Worm (Caenorhabditis elegans) whole organism, L4 larva: ENCODE data around the gene B0222.5.

ENCODE experiments used
- D1046.2 ChIP-seq: fragments of 200-800 bp; sonication (Bioruptor generic); IDR thresholded peaks from 2 replicates; pipeline ENCODE4 v1.3.6; 2022; ENCODE audit warnings: missing genetic modification characterization, missing compliant biosample characterization
- F37D6.2 ChIP-seq: sonication (generic microtip); optimal IDR thresholded peaks from 2 replicates; lab custom pipeline; 2016; ENCODE audit warnings: mild to moderate bottlenecking, missing genetic modification characterization, missing compliant biosample characterization
- Y48G9A.11 ChIP-seq: fragments of 200-800 bp; sonication (Bioruptor generic); IDR thresholded peaks from 2 replicates; pipeline ENCODE4 v1.3.6; 2022; ENCODE audit warnings: missing genetic modification reagents, missing genetic modification characterization, missing compliant biosample characterization
- Y75B8A.6 ChIP-seq: fragments of 200-800 bp; sonication (Bioruptor generic); IDR thresholded peaks from 2 replicates; pipeline ENCODE4 v1.3.6; 2022; ENCODE audit warnings: missing genetic modification reagents, missing genetic modification characterization, missing compliant biosample characterization
- aha-1 ChIP-seq: fragments of 150-350 bp; peaks from one replicate; lab custom pipeline; 2014; ENCODE audit warnings: missing biosample characterization, missing genetic modification characterization
- aly-2 ChIP-seq: sonication (generic microtip); optimal IDR thresholded peaks from 2 replicates; lab custom pipeline; 2018; ENCODE audit warnings: missing biosample characterization, missing genetic modification characterization
- ama-1 ChIP-seq: fragments of 150-350 bp; optimal IDR thresholded peaks from 2 replicates; lab custom pipeline; 2014; ENCODE audit warnings: inconsistent platforms, mixed read lengths
- arid-1 ChIP-seq: fragments of 200-800 bp; sonication (Bioruptor generic); conservative IDR thresholded peaks from 2 replicates; pipeline ENCODE4 v1.3.6; 2022; ENCODE audit warnings: missing genetic modification reagents, missing genetic modification characterization, missing compliant biosample characterization
- attf-4 ChIP-seq: sonication (generic microtip); optimal IDR thresholded peaks from 3 replicates; lab custom pipeline; 2017; ENCODE audit warnings: missing biosample characterization, missing genetic modification characterization
- ceh-20 ChIP-seq: fragments of 200-800 bp; sonication (Bioruptor generic); IDR thresholded peaks from 2 replicates; pipeline ENCODE4 v1.3.6; 2022; ENCODE audit warnings: missing genetic modification reagents, missing genetic modification characterization, missing compliant biosample characterization
- ceh-28 ChIP-seq: fragments of 150-350 bp; optimal IDR thresholded peaks from 2 replicates; lab custom pipeline; 2014; ENCODE audit warnings: missing biosample characterization, missing genetic modification reagents, missing genetic modification characterization
- ceh-62 ChIP-seq: sonication (generic microtip); optimal IDR thresholded peaks from 2 replicates; lab custom pipeline; 2017; ENCODE audit warnings: missing biosample characterization, missing genetic modification characterization
- ces-1 ChIP-seq: fragments of 150-350 bp; sonication (generic microtip); optimal IDR thresholded peaks from 4 replicates; lab custom pipeline; 2014; ENCODE audit warnings: missing biosample characterization, missing genetic modification reagents, missing genetic modification characterization
- cey-2 ChIP-seq: sonication (generic microtip); optimal IDR thresholded peaks from 3 replicates; lab custom pipeline; 2017; ENCODE audit warnings: missing genetic modification characterization, mild to moderate bottlenecking, missing compliant biosample characterization, antibody characterized with exemption, borderline replicate concordance; ENCODE audit not compliant: insufficient read depth
- daf-12 ChIP-seq: fragments of 150-350 bp; optimal IDR thresholded peaks from 2 replicates; lab custom pipeline; 2014; ENCODE audit warnings: missing biosample characterization, missing genetic modification reagents, missing genetic modification characterization
- daf-16 ChIP-seq, 3 experiments: sonication (generic microtip); optimal IDR thresholded peaks; 2 replicates each; lab custom pipeline; 2016 to 2017; ENCODE audit warnings: missing genetic modification characterization in 3 of 3, missing genetic modification reagents in 3 of 3, mild to moderate bottlenecking in 2 of 3, missing compliant biosample characterization in 2 of 3, missing biosample characterization in 1 of 3, moderate library complexity in 1 of 3
- daf-19 ChIP-seq: fragments of 200-800 bp; sonication (Bioruptor generic); conservative IDR thresholded peaks from 2 replicates; pipeline ENCODE4 v1.3.6; 2022; ENCODE audit warnings: missing genetic modification characterization, missing compliant biosample characterization
- dve-1 ChIP-seq: sonication (generic microtip); optimal IDR thresholded peaks from 2 replicates; lab custom pipeline; 2017; ENCODE audit warnings: antibody characterized with exemption, mild to moderate bottlenecking, missing genetic modification characterization, missing compliant biosample characterization; ENCODE audit not compliant: insufficient read depth
- egl-27 ChIP-seq: sonication (generic microtip); optimal IDR thresholded peaks from 3 replicates; lab custom pipeline; 2017; ENCODE audit warnings: missing biosample characterization, missing genetic modification reagents, missing genetic modification characterization
- egl-43 ChIP-seq: fragments of 200-800 bp; sonication (Bioruptor generic); IDR thresholded peaks from 2 replicates; pipeline ENCODE4 v1.3.6; 2022; ENCODE audit warnings: missing genetic modification reagents, missing genetic modification characterization, missing compliant biosample characterization
- fkh-10 ChIP-seq: fragments of 150-350 bp; optimal IDR thresholded peaks from 2 replicates; lab custom pipeline; 2014; ENCODE audit warnings: missing biosample characterization, missing genetic modification reagents, missing genetic modification characterization
- fos-1 ChIP-seq: fragments of 150-350 bp; optimal IDR thresholded peaks from 2 replicates; lab custom pipeline; 2014; ENCODE audit warnings: missing biosample characterization, missing genetic modification characterization
- gei-8 ChIP-seq: fragments of 200-800 bp; sonication (Bioruptor generic); optimal IDR thresholded peaks from 2 replicates; lab custom pipeline; 2018; ENCODE audit warnings: mild to moderate bottlenecking, missing genetic modification characterization, missing compliant biosample characterization
- hif-1 ChIP-seq, 2 experiments: sonication (generic microtip); optimal IDR thresholded peaks; 2 replicates each; lab custom pipeline; 2016 to 2017; ENCODE audit warnings: missing compliant biosample characterization in 2 of 2, missing genetic modification characterization in 2 of 2, missing genetic modification reagents in 2 of 2, missing genotype in 2 of 2, mild to moderate bottlenecking in 1 of 2
- lim-7 ChIP-seq: fragments of 200-800 bp; sonication (Bioruptor generic); IDR thresholded peaks from 2 replicates; pipeline ENCODE4 v1.3.6; 2022; ENCODE audit warnings: missing genetic modification characterization, missing compliant biosample characterization
- lin-13 ChIP-seq: fragments of 150-350 bp; optimal IDR thresholded peaks from 2 replicates; lab custom pipeline; 2014; ENCODE audit warnings: missing biosample characterization, missing genetic modification reagents, missing genetic modification characterization
- lin-15B ChIP-seq: fragments of 150-350 bp; sonication (generic microtip); optimal IDR thresholded peaks from 3 replicates; lab custom pipeline; 2014; ENCODE audit warnings: missing biosample characterization, missing genetic modification characterization
- lin-29 ChIP-seq: fragments of 200-800 bp; sonication (Bioruptor generic); IDR thresholded peaks from 2 replicates; pipeline ENCODE4 v1.3.6; 2022; ENCODE audit warnings: missing genetic modification reagents, missing genetic modification characterization, missing compliant biosample characterization
- lin-39 ChIP-seq: fragments of 150-350 bp; optimal IDR thresholded peaks from 2 replicates; lab custom pipeline; 2014; ENCODE audit warnings: missing biosample characterization, missing genetic modification reagents, missing genetic modification characterization
- lir-3 ChIP-seq: sonication (generic microtip); optimal IDR thresholded peaks from 2 replicates; lab custom pipeline; 2016; ENCODE audit warnings: mild to moderate bottlenecking, missing genetic modification characterization, missing compliant biosample characterization
- mes-2 ChIP-seq: sonication (generic microtip); optimal IDR thresholded peaks from 2 replicates; lab custom pipeline; 2016; ENCODE audit warnings: missing genotype, mild to moderate bottlenecking, missing genetic modification characterization, missing compliant biosample characterization; ENCODE audit not compliant: poor library complexity, severe bottlenecking
- mxl-2 ChIP-seq: fragments of 200-800 bp; sonication (Bioruptor generic); conservative IDR thresholded peaks from 2 replicates; pipeline ENCODE4 v1.3.6; 2022; ENCODE audit warnings: missing genetic modification reagents, missing genetic modification characterization, missing compliant biosample characterization
- nhr-102 ChIP-seq: sonication (generic microtip); optimal IDR thresholded peaks from 2 replicates; lab custom pipeline; 2016; ENCODE audit warnings: mild to moderate bottlenecking, missing genetic modification characterization, moderate library complexity, missing compliant biosample characterization
- nhr-25 ChIP-seq: sonication (generic microtip); optimal IDR thresholded peaks from 2 replicates; lab custom pipeline; 2017; ENCODE audit warnings: missing genetic modification characterization, mild to moderate bottlenecking, missing compliant biosample characterization, antibody characterized with exemption, moderate library complexity, borderline replicate concordance; ENCODE audit not compliant: insufficient read depth
- nhr-42 ChIP-seq: fragments of 200-800 bp; sonication (Bioruptor generic); IDR thresholded peaks from 2 replicates; pipeline ENCODE4 v1.3.6; 2022; ENCODE audit warnings: missing genetic modification characterization, missing compliant biosample characterization
- nhr-6 ChIP-seq: fragments of 150-350 bp; optimal IDR thresholded peaks from 2 replicates; lab custom pipeline; 2014; ENCODE audit warnings: missing biosample characterization, missing genetic modification characterization
- nhr-76 ChIP-seq: fragments of 150-350 bp; optimal IDR thresholded peaks from 2 replicates; lab custom pipeline; 2014; ENCODE audit warnings: missing biosample characterization, missing genetic modification characterization
- nhr-77 ChIP-seq: fragments of 150-350 bp; optimal IDR thresholded peaks from 2 replicates; lab custom pipeline; 2014; ENCODE audit warnings: missing biosample characterization, missing genetic modification characterization
- pqm-1 ChIP-seq: sonication (generic microtip); optimal IDR thresholded peaks from 2 replicates; lab custom pipeline; 2017; ENCODE audit warnings: missing biosample characterization, missing genetic modification characterization
- rbr-2 ChIP-seq: sonication (generic microtip); optimal IDR thresholded peaks from 2 replicates; lab custom pipeline; 2016; ENCODE audit warnings: missing genotype, missing genetic modification characterization, missing compliant biosample characterization
- set-16 ChIP-seq: fragments of 200-800 bp; sonication (Bioruptor generic); IDR thresholded peaks from 2 replicates; pipeline ENCODE4 v1.3.6; 2022; ENCODE audit warnings: missing genetic modification reagents, missing genetic modification characterization, missing compliant biosample characterization
- snpc-4 ChIP-seq: fragments of 150-350 bp; optimal IDR thresholded peaks from 2 replicates; lab custom pipeline; 2014; ENCODE audit warnings: missing biosample characterization, missing genetic modification characterization
- spr-1 ChIP-seq: sonication (generic microtip); optimal IDR thresholded peaks from 2 replicates; lab custom pipeline; 2016; ENCODE audit warnings: mild to moderate bottlenecking, missing genetic modification characterization, missing compliant biosample characterization
- tra-1 ChIP-seq: fragments of 200-800 bp; sonication (Bioruptor generic); IDR thresholded peaks from 2 replicates; pipeline ENCODE4 v1.3.6; 2022; ENCODE audit warnings: missing genetic modification reagents, missing genetic modification characterization, missing compliant biosample characterization
- vab-7 ChIP-seq: fragments of 200-800 bp; sonication (Bioruptor generic); IDR thresholded peaks from 2 replicates; pipeline ENCODE4 v1.3.6; 2022; ENCODE audit warnings: missing genetic modification reagents, missing genetic modification characterization, missing compliant biosample characterization
- zfp-2 ChIP-seq: sonication (generic microtip); optimal IDR thresholded peaks from 2 replicates; lab custom pipeline; 2016; ENCODE audit warnings: mild to moderate bottlenecking, missing genetic modification characterization, missing compliant biosample characterization
- zip-11 ChIP-seq: fragments of 200-800 bp; sonication (Bioruptor generic); IDR thresholded peaks from 2 replicates; pipeline ENCODE4 v1.3.6; 2022; ENCODE audit warnings: missing genetic modification characterization, missing compliant biosample characterization

B0222.5 gene

ce11 chrV:9128562-9128961 lies 26.1 kb downstream of the B0222.5 start (continued):
- TF ChIP-seq daf-12 (tag; lab: Kevin White, UChicago) (no peak), lin-39 (no peak), daf-19 (GFP tag; lab: Robert Waterston, UW) (no peak), aly-2 (tag; lab: Kevin White, UChicago) (no peak), nhr-102 (tag; lab: Kevin White, UChicago) (no peak), fos-1 (tag; lab: Kevin White, UChicago) (no peak), spr-1 (tag; lab: Kevin White, UChicago) (no peak), zfp-2 (tag; lab: Kevin White, UChicago) (no peak), arid-1 (GFP tag; lab: Robert Waterston, UW) (no peak), snpc-4 (tag; lab: Kevin White, UChicago) (no peak), cey-2 (no peak), mes-2 (tag; lab: Kevin White, UChicago) (no peak), lin-15B (tag; lab: Kevin White, UChicago) (no peak), ceh-62 (tag; lab: Kevin White, UChicago) (no peak), daf-16 (GFP tag; optimal IDR thresholded peaks at IDR 0.05; lab: Kevin White, UChicago) (no peak), daf-16 (tag; optimal IDR thresholded peaks at IDR 0.05; lab: Kevin White, UChicago) (no peak), ces-1 (GFP tag; lab: Kevin White, UChicago) (peak; percentile 44), Y48G9A.11 (GFP tag; lab: Robert Waterston, UW) (no peak), nhr-25 (tag; lab: Kevin White, UChicago) (no peak), ceh-28 (no peak), tra-1 (no peak), F37D6.2 (tag; lab: Kevin White, UChicago) (peak; percentile 11), fkh-10 (GFP tag; lab: Kevin White, UChicago) (peak; percentile 15), vab-7 (GFP tag; lab: Robert Waterston, UW) (no peak), ceh-20 (GFP tag; lab: Robert Waterston, UW) (no peak), lir-3 (tag; lab: Kevin White, UChicago) (no peak), hif-1 (tag; optimal IDR thresholded peaks at IDR 0.05; lab: Kevin White, UChicago) (no peak)

DNA sequence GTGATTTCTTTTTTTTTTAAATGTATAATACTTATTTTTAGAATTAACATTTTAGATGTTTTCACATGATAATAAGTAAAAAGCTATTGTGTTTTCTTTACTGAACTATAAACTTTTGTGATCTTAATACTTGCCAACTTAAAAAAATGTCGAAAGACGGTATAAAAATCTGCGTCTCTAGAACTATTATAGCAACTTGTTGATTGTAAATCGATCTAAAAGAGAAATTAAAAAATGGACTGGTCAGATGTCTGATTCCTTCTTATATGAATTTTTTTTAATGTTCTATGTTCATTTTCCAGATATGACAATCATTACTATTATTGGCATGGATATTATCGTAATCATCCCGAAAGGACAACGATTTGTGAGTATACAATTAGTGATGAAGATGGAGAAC lies 26.9 kb downstream of the B0222.5 start, which contains the start of gene F21C10.3:
F21C10.3 (plus strand) TSS at position 301 of the 400 bp plus-strand sequence.
- TF ChIP-seq nhr-42 (GFP tag; lab: Robert Waterston, UW) (no peak), aha-1 (tag; lab: Kevin White, UChicago) (peak; percentile 13)

ce11 chrV:9126316-9126715 lies 28.4 kb downstream of the B0222.5 start, which contains the start of gene F21C10.4:
TSS of gene F21C10.4 (plus strand) at chrV:9126616.
- TF ChIP-seq rbr-2 (tag; lab: Kevin White, UChicago) = no peak
- no peak for TF ChIP-seq lim-7 (GFP tag; lab: Robert Waterston, UW)
- TF ChIP-seq hif-1 (tag; optimal IDR thresholded peaks at IDR 0.05; lab: Kevin White, UChicago) = no peak

- TF ChIP-seq lin-29 (GFP tag; lab: Robert Waterston, UW) (no peak), dve-1 (no peak), Y75B8A.6 (GFP tag; lab: Robert Waterston, UW) (no peak), nhr-6 (tag; lab: Kevin White, UChicago) (no peak), attf-4 (tag; lab: Kevin White, UChicago) (no peak), pqm-1 (tag; lab: Kevin White, UChicago) (no peak), F37D6.2 (tag; lab: Kevin White, UChicago) (no peak), ama-1 (no peak), nhr-77 (tag; lab: Kevin White, UChicago) (no peak), zip-11 (GFP tag; lab: Robert Waterston, UW) (no peak), ceh-62 (tag; lab: Kevin White, UChicago) (no peak), D1046.2 (GFP tag; lab: Robert Waterston, UW) (no peak), egl-27 (tag; lab: Kevin White, UChicago) (no peak), set-16 (GFP tag; lab: Robert Waterston, UW) (no peak), mxl-2 (no peak), lin-13 (GFP tag; lab: Kevin White, UChicago) (no peak), gei-8 (GFP tag; lab: Kevin White, UChicago) (no peak), egl-43 (no peak), daf-16 (GFP tag; optimal IDR thresholded peaks at IDR 0.05; lab: Kevin White, UChicago) (no peak), daf-16 (tag; optimal IDR thresholded peaks at IDR 0.05; lab: Kevin White, UChicago) (no peak), nhr-76 (tag; lab: Kevin White, UChicago) (no peak)
Observed at ce11 chrV:9125345-9125744, 29.3 kb downstream of the B0222.5 start, which contains the start of gene F21C10.5. TSS of gene F21C10.5 (plus strand) at chrV:9125645.
